Fruit fly (Drosophila melanogaster) whole organism, embryonic: Measurements from ENCODE around the gene Kdm2.

Experiments
- Adf1 ChIP-seq: fragments of 200-800 bp; sonication (Bioruptor generic); IDR thresholded peaks from 2 replicates; pipeline ENCODE4 v1.3.6; 2022; ENCODE audit warnings: missing biosample characterization, missing genetic modification characterization
- Atf6 ChIP-seq: fragments of 200-800 bp; sonication (Bioruptor generic); IDR thresholded peaks from 2 replicates; pipeline ENCODE4 v1.3.6; 2022; ENCODE audit warnings: missing biosample characterization, missing genetic modification characterization
- Awh ChIP-seq: fragments of 200-800 bp; sonication (Bioruptor generic); IDR thresholded peaks from 2 replicates; pipeline ENCODE4, ENCODE4 v1.3.6; 2022; ENCODE audit warnings: missing biosample characterization, missing genetic modification characterization
- B-H2 ChIP-seq: fragments of 200-800 bp; sonication (Bioruptor generic); optimal IDR thresholded peaks from 2 replicates; lab custom pipeline; 2018; ENCODE audit warnings: missing biosample characterization, mild to moderate bottlenecking, missing genetic modification characterization
- CG10431 ChIP-seq: fragments of 200-800 bp; sonication (Bioruptor generic); optimal IDR thresholded peaks from 3 replicates; lab custom pipeline; 2018; ENCODE audit warnings: missing biosample characterization, mild to moderate bottlenecking, missing genetic modification characterization
- CG11560 ChIP-seq: fragments of 200-800 bp; sonication (Bioruptor generic); IDR thresholded peaks from 3 replicates; pipeline ENCODE4 v1.3.6; 2022; ENCODE audit warnings: missing biosample characterization, missing genetic modification characterization
- CG11723 ChIP-seq: fragments of 200-800 bp; sonication (Bioruptor generic); optimal IDR thresholded peaks from 2 replicates; lab custom pipeline; 2017; ENCODE audit warnings: missing biosample characterization, mild to moderate bottlenecking, missing genetic modification characterization
- CG12104 ChIP-seq: fragments of 200-800 bp; sonication (Bioruptor generic); optimal IDR thresholded peaks from 3 replicates; lab custom pipeline; 2016; ENCODE audit warnings: missing biosample characterization, missing genetic modification characterization
- CG13424 ChIP-seq: fragments of 200-800 bp; sonication (Bioruptor generic); optimal IDR thresholded peaks from 2 replicates; lab custom pipeline; 2019; ENCODE audit warnings: missing biosample characterization, mild to moderate bottlenecking, missing genetic modification characterization, moderate library complexity
- CG13624 ChIP-seq: fragments of 200-800 bp; sonication (Bioruptor generic); optimal IDR thresholded peaks from 2 replicates; lab custom pipeline; 2016; ENCODE audit warnings: missing biosample characterization, missing genetic modification characterization
- CG15269 ChIP-seq: fragments of 200-800 bp; sonication (Bioruptor generic); optimal IDR thresholded peaks from 2 replicates; lab custom pipeline; 2018; ENCODE audit warnings: missing biosample characterization, mild to moderate bottlenecking, missing genetic modification characterization, moderate library complexity
- CG1792 ChIP-seq: fragments of 200-800 bp; sonication (Bioruptor generic); optimal IDR thresholded peaks from 2 replicates; lab custom pipeline; 2016; ENCODE audit warnings: missing biosample characterization, missing genetic modification characterization
- CG1832 ChIP-seq: fragments of 200-800 bp; sonication (Bioruptor generic); optimal IDR thresholded peaks from 2 replicates; lab custom pipeline; 2017; ENCODE audit warnings: missing biosample characterization, mild to moderate bottlenecking, missing genetic modification characterization, inconsistent platforms
- CG33213 ChIP-seq: fragments of 200-800 bp; sonication (Bioruptor generic); optimal IDR thresholded peaks from 3 replicates; lab custom pipeline; 2016; ENCODE audit warnings: missing biosample characterization, missing genetic modification characterization
- CG3407 ChIP-seq: fragments of 200-800 bp; sonication (Bioruptor generic); optimal IDR thresholded peaks from 2 replicates; lab custom pipeline; 2018; ENCODE audit warnings: missing biosample characterization, mild to moderate bottlenecking, missing genetic modification characterization
- CG7963 ChIP-seq: fragments of 200-800 bp; sonication (Bioruptor generic); IDR thresholded peaks from 3 replicates; pipeline ENCODE4 v1.3.6; 2022; ENCODE audit warnings: missing biosample characterization, missing genetic modification characterization; ENCODE audit not compliant: partially characterized antibody
- CG8089 ChIP-seq: fragments of 200-800 bp; sonication (Bioruptor generic); optimal IDR thresholded peaks from 3 replicates; lab custom pipeline; 2016; ENCODE audit warnings: missing biosample characterization, missing genetic modification characterization
- CG8765 ChIP-seq: fragments of 200-800 bp; sonication (Bioruptor generic); IDR thresholded peaks from 2 replicates; pipeline ENCODE4 v1.3.6; 2022; ENCODE audit warnings: missing biosample characterization, missing genetic modification characterization
- CG8944 ChIP-seq: fragments of 200-800 bp; sonication (Bioruptor generic); optimal IDR thresholded peaks from 3 replicates; lab custom pipeline; 2016; ENCODE audit warnings: missing biosample characterization, missing genetic modification characterization
- CHES-1-like ChIP-seq: fragments of 200-800 bp; sonication (Bioruptor generic); optimal IDR thresholded peaks from 2 replicates; lab custom pipeline; 2016; ENCODE audit warnings: missing biosample characterization, missing genetic modification characterization
- CrebB ChIP-seq: fragments of 200-800 bp; sonication (Bioruptor generic); optimal IDR thresholded peaks from 3 replicates; lab custom pipeline; 2018; ENCODE audit warnings: missing biosample characterization, mild to moderate bottlenecking, missing genetic modification characterization
- D19A ChIP-seq: fragments of 200-800 bp; optimal IDR thresholded peaks from 3 replicates; lab custom pipeline; 2019; ENCODE audit warnings: missing biosample characterization, mild to moderate bottlenecking, missing genetic modification characterization, moderate library complexity
- Drgx ChIP-seq: fragments of 200-800 bp; sonication (Bioruptor generic); IDR thresholded peaks from 2 replicates; pipeline ENCODE4 v1.3.6; 2022; ENCODE audit warnings: missing biosample characterization, missing genetic modification characterization
- Ets65A ChIP-seq: fragments of 200-800 bp; sonication (Bioruptor generic); peaks from one replicate; lab custom pipeline; 2016; ENCODE audit warnings: missing biosample characterization, missing genetic modification characterization
- HLH3B ChIP-seq: fragments of 200-800 bp; sonication (Bioruptor generic); IDR thresholded peaks from 2 replicates; pipeline ENCODE4 v1.3.6; 2022; ENCODE audit warnings: missing biosample characterization, missing genetic modification characterization
- Jarid2 ChIP-seq: fragments of 200-800 bp; sonication (Bioruptor generic); optimal IDR thresholded peaks from 3 replicates; lab custom pipeline; 2017; ENCODE audit warnings: mild to moderate bottlenecking, missing biosample characterization, missing genetic modification reagents, missing genetic modification characterization
- Mad ChIP-seq: fragments of 200-800 bp; sonication (Bioruptor generic); optimal IDR thresholded peaks from 2 replicates; lab custom pipeline; 2016; ENCODE audit warnings: missing biosample characterization, missing genetic modification characterization
- NC2α ChIP-seq: fragments of 200-800 bp; sonication (Bioruptor generic); optimal IDR thresholded peaks from 2 replicates; lab custom pipeline; 2016; ENCODE audit warnings: missing biosample characterization, missing genetic modification characterization
- NfI ChIP-seq: fragments of 200-800 bp; sonication (Bioruptor generic); optimal IDR thresholded peaks from 3 replicates; lab custom pipeline; 2018; ENCODE audit warnings: missing biosample characterization, mild to moderate bottlenecking, missing genetic modification characterization, moderate library complexity
- ac ChIP-seq: fragments of 200-800 bp; sonication (Bioruptor generic); optimal IDR thresholded peaks from 3 replicates; lab custom pipeline; 2017; ENCODE audit warnings: missing biosample characterization, mild to moderate bottlenecking, missing genetic modification characterization
- crol ChIP-seq: fragments of 200-800 bp; sonication (Bioruptor generic); IDR thresholded peaks from 2 replicates; pipeline ENCODE4 v1.3.6; 2022; ENCODE audit warnings: missing biosample characterization, missing genetic modification characterization
- dysf ChIP-seq: fragments of 200-800 bp; sonication (Bioruptor generic); IDR thresholded peaks from 3 replicates; pipeline ENCODE4 v1.3.6; 2022; ENCODE audit warnings: missing biosample characterization, missing genetic modification characterization
- fru ChIP-seq: fragments of >200 bp; optimal IDR thresholded peaks from 2 replicates; lab custom pipeline; 2017
- gfzf ChIP-seq: fragments of 200-800 bp; sonication (Bioruptor generic); optimal IDR thresholded peaks from 2 replicates; lab custom pipeline; 2016; ENCODE audit warnings: missing biosample characterization, mild to moderate bottlenecking, missing genetic modification characterization, moderate library complexity
- gro ChIP-seq: fragments of 200-800 bp; sonication (Bioruptor generic); optimal IDR thresholded peaks from 2 replicates; lab custom pipeline; 2016; ENCODE audit warnings: missing biosample characterization, missing genetic modification characterization
- gsb-n ChIP-seq: fragments of 200-800 bp; sonication (Bioruptor generic); optimal IDR thresholded peaks from 3 replicates; lab custom pipeline; 2018; ENCODE audit warnings: missing biosample characterization, mild to moderate bottlenecking, missing genetic modification characterization
- ind ChIP-seq: fragments of 200-800 bp; sonication (Bioruptor generic); optimal IDR thresholded peaks from 3 replicates; lab custom pipeline; 2016; ENCODE audit warnings: missing biosample characterization, missing genetic modification characterization
- kah ChIP-seq: fragments of 200-800 bp; sonication (Bioruptor generic); optimal IDR thresholded peaks from 2 replicates; lab custom pipeline; 2018; ENCODE audit warnings: missing biosample characterization, mild to moderate bottlenecking, missing genetic modification characterization
- maf-S ChIP-seq: fragments of 200-800 bp; sonication (Bioruptor generic); optimal IDR thresholded peaks from 2 replicates; lab custom pipeline; 2016; ENCODE audit warnings: missing biosample characterization, missing genetic modification characterization
- pho ChIP-seq: fragments of 200-800 bp; sonication (Bioruptor generic); optimal IDR thresholded peaks from 2 replicates; lab custom pipeline; 2016; ENCODE audit warnings: missing biosample characterization, missing genetic modification characterization
- psq ChIP-seq: fragments of 200-800 bp; sonication (Bioruptor generic); optimal IDR thresholded peaks from 2 replicates; lab custom pipeline; 2017; ENCODE audit warnings: missing biosample characterization, missing genetic modification characterization
- slou ChIP-seq: fragments of 200-800 bp; sonication (Bioruptor generic); optimal IDR thresholded peaks from 3 replicates; lab custom pipeline; 2016; ENCODE audit warnings: missing biosample characterization, missing genetic modification characterization
- stc ChIP-seq: fragments of 200-800 bp; sonication (Bioruptor generic); IDR thresholded peaks from 2 replicates; pipeline ENCODE4 v1.3.6; 2022; ENCODE audit warnings: missing biosample characterization, missing genetic modification characterization
- tap ChIP-seq: fragments of 200-800 bp; optimal IDR thresholded peaks from 3 replicates; lab custom pipeline; 2019; ENCODE audit warnings: missing biosample characterization, mild to moderate bottlenecking, missing genetic modification characterization, moderate library complexity
- toy ChIP-seq: fragments of 200-800 bp; sonication (Bioruptor generic); IDR thresholded peaks from 2 replicates; pipeline ENCODE4 v1.3.6; 2022; ENCODE audit warnings: missing biosample characterization, missing genetic modification characterization
- trh ChIP-seq: fragments of 200-800 bp; sonication (Bioruptor generic); optimal IDR thresholded peaks from 2 replicates; lab custom pipeline; 2016; ENCODE audit warnings: missing biosample characterization, missing genetic modification characterization
- ttk ChIP-seq: fragments of 200-800 bp; sonication (Bioruptor generic); IDR thresholded peaks from 2 replicates; pipeline ENCODE4 v2.1.2; 2022; ENCODE audit warnings: missing biosample characterization, missing genetic modification characterization
- usp ChIP-seq: fragments of >200 bp; optimal IDR thresholded peaks from 2 replicates; lab custom pipeline; 2017; ENCODE audit warnings: missing biosample characterization, missing genetic modification characterization
- vfl ChIP-seq: fragments of 200-800 bp; sonication (Bioruptor generic); optimal IDR thresholded peaks from 2 replicates; lab custom pipeline; 2016; ENCODE audit warnings: missing biosample characterization, missing genetic modification characterization
- zfh1 ChIP-seq: fragments of 200-800 bp; sonication (Bioruptor generic); IDR thresholded peaks from 3 replicates; pipeline ENCODE4 v1.3.6; 2022; ENCODE audit warnings: missing biosample characterization, missing genetic modification characterization
- zfh2 ChIP-seq: fragments of 200-800 bp; sonication (Bioruptor generic); optimal IDR thresholded peaks from 2 replicates; lab custom pipeline; 2016; ENCODE audit warnings: missing biosample characterization, missing genetic modification characterization

Kdm2 gene

DNA sequence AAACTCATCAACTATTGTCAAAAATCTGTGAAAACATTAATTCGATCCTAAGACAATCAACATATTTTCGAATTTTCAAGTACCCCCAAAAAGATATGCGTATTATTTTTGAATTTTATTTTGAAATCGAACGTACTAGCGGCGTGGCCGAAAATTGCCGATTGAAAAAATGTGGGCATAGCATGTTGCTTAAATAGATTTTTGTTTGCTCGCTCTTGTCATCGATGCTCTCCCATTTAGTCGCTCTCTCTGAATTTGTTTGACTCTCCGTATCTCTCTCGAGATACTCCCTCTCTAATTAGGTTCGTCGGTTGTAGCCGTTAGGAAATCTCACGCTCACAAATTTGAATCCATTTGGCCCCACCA, 4.7 kb downstream of the Kdm2 start (continued):
- TF ChIP-seq Awh (GFP tag; lab: Robert Waterston, UW) (no peak), CG7963 (GFP tag; lab: Robert Waterston, UW) (no peak), CG8089 (GFP tag; lab: Kevin White, UChicago) (no peak), Ets65A (GFP tag; lab: Kevin White, UChicago) (no peak), CG11560 (no peak), maf-S (peak; percentile 21), NC2α (GFP tag; lab: Kevin White, UChicago) (peak; percentile 24), gro (GFP tag; lab: Kevin White, UChicago) (peak; percentile 24), CG13624 (peak; percentile 35)

DNA sequence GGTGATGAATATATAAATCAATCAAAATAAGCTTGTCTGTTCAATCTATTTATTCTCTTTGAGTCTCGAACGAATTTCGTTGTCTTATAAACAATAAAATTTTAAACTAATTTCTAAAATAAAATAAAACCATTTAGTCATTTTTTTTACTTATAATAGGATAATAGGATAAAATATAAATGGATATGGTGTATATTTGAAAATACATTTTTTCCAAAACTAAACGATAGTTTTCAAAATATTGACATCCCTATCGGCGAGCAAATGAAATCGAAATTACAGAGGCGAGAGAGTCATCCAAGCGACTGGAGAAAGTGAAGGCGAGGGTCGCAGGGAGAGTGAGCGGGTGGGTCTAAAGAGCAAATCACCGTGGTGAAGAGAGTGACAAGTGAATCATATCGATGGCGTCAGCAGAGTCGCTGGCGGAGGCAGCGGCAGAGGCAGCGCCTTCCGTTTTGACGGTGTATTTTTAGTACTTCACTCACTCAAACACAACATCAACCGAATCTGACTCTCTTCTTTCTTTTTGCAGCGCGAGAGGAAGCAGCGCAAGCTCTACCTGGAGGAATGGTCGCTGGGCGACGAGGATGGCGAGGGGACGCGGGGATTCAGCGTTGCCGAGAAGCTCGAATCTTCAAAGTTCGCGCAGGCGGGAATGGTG, 5.2 kb downstream of the Kdm2 start:
- TF ChIP-seq CG13424 (tag; lab: Kevin White, UChicago) (peak; percentile 99), crol (GFP tag; lab: Robert Waterston, UW) (no peak), Jarid2 (GFP tag; lab: Kevin White, UChicago) (peak; percentile 77), gfzf (no peak), tap (peak; percentile 98), maf-S (no peak), CG8944 (GFP tag; lab: Kevin White, UChicago) (no peak), CG8765 (GFP tag; lab: Robert Waterston, UW) (no peak), CG33213 (GFP tag; lab: Kevin White, UChicago) (peak; percentile 19), CG11723 (GFP tag; lab: Kevin White, UChicago) (peak; percentile 93), vfl (GFP tag; lab: Kevin White, UChicago) (peak; percentile 66), CG15269 (peak; percentile 98), trh (GFP tag; lab: Kevin White, UChicago) (peak; percentile 85), usp (no peak), HLH3B (no peak), CG1832 (no peak), D19A (tag; lab: Kevin White, UChicago) (peak; percentile 98), gsb-n (peak; percentile 99), toy (GFP tag; lab: Robert Waterston, UW) (no peak), zfh2 (peak; percentile 70), slou (GFP tag; lab: Kevin White, UChicago) (peak; percentile 75), ind (GFP tag; lab: Kevin White, UChicago) (peak; percentile 95), CG10431 (GFP tag; lab: Kevin White, UChicago) (peak; percentile 96), pho (peak; percentile 67), Adf1 (no peak), ttk (no peak), Drgx (no peak), fru (lab: Kevin White, UChicago) (no peak), CG12104 (GFP tag; lab: Kevin White, UChicago) (peak; percentile 99), zfh1 (GFP tag; lab: Robert Waterston, UW) (no peak), Atf6 (GFP tag; lab: Robert Waterston, UW) (no peak), stc (no peak), CHES-1-like (GFP tag; lab: Kevin White, UChicago) (peak; percentile 61), CG8089 (GFP tag; lab: Kevin White, UChicago) (peak; percentile 12), NfI (GFP tag; lab: Kevin White, UChicago) (peak; percentile 97), B-H2 (peak; percentile 98), CrebB (tag; lab: Kevin White, UChicago) (peak; percentile 92), kah (GFP tag; lab: Kevin White, UChicago) (peak; percentile 92), CG3407 (GFP tag; lab: Kevin White, UChicago) (peak; percentile 95), psq (peak; percentile 87), dysf (GFP tag; lab: Robert Waterston, UW) (no peak), Mad (GFP tag; lab: Kevin White, UChicago) (peak; percentile 72), CG1792 (peak; percentile 28), ac (GFP tag; lab: Kevin White, UChicago) (peak; percentile 75)
